Worm (Caenorhabditis elegans) whole organism, late embryonic: ENCODE measurements around the gene F14F9.6.

Experiments used
- F13H6.1 ChIP-seq: sonication (generic microtip); optimal IDR thresholded peaks from 2 replicates; lab custom pipeline; 2016; ENCODE audit warnings: missing genetic modification characterization, missing compliant biosample characterization
- K02D7.2 ChIP-seq: sonication (generic microtip); optimal IDR thresholded peaks from 2 replicates; lab custom pipeline; 2017; ENCODE audit warnings: mild to moderate bottlenecking, missing genetic modification characterization, missing compliant biosample characterization
- K09A11.1 ChIP-seq: sonication (generic microtip); optimal IDR thresholded peaks from 2 replicates; lab custom pipeline; 2017; ENCODE audit warnings: antibody characterized with exemption, mild to moderate bottlenecking, missing genetic modification characterization, missing compliant biosample characterization; ENCODE audit not compliant: insufficient read depth
- T23F11.4 ChIP-seq: fragments of 200-800 bp; sonication (Bioruptor generic); optimal IDR thresholded peaks from 2 replicates; lab custom pipeline; 2018; ENCODE audit warnings: mild to moderate bottlenecking, missing genetic modification characterization, missing compliant biosample characterization
- ahr-1 ChIP-seq: sonication (generic microtip); optimal IDR thresholded peaks from 2 replicates; lab custom pipeline; 2016; ENCODE audit warnings: missing genetic modification characterization, missing compliant biosample characterization
- ama-1 ChIP-seq: fragments of 150-350 bp; optimal IDR thresholded peaks from 2 replicates; lab custom pipeline; 2014
- ceh-19 ChIP-seq: fragments of 200-800 bp; sonication (Bioruptor generic); optimal IDR thresholded peaks from 2 replicates; lab custom pipeline; 2018; ENCODE audit warnings: mild to moderate bottlenecking, missing genetic modification characterization, missing compliant biosample characterization
- ceh-30 ChIP-seq: fragments of 150-350 bp; optimal IDR thresholded peaks from 2 replicates; lab custom pipeline; 2014; ENCODE audit warnings: missing biosample characterization, missing genetic modification characterization
- ceh-31 ChIP-seq: sonication (generic microtip); optimal IDR thresholded peaks from 2 replicates; lab custom pipeline; 2016; ENCODE audit warnings: missing genetic modification characterization, missing compliant biosample characterization
- ceh-34 ChIP-seq: sonication (generic microtip); optimal IDR thresholded peaks from 2 replicates; lab custom pipeline; 2016; ENCODE audit warnings: mild to moderate bottlenecking, missing genetic modification characterization, missing compliant biosample characterization
- ceh-48 ChIP-seq: sonication (generic microtip); optimal IDR thresholded peaks from 2 replicates; lab custom pipeline; 2016; ENCODE audit warnings: missing genetic modification characterization, inconsistent platforms, missing compliant biosample characterization
- ceh-6 ChIP-seq: fragments of 200-800 bp; sonication (Bioruptor generic); optimal IDR thresholded peaks from 2 replicates; lab custom pipeline; 2018; ENCODE audit warnings: mild to moderate bottlenecking, missing genetic modification characterization, missing compliant biosample characterization
- ceh-9 ChIP-seq: sonication (generic microtip); optimal IDR thresholded peaks from 2 replicates; lab custom pipeline; 2016; ENCODE audit warnings: mild to moderate bottlenecking, missing genetic modification characterization, inconsistent platforms, missing compliant biosample characterization
- dve-1 ChIP-seq: sonication (generic microtip); optimal IDR thresholded peaks from 2 replicates; lab custom pipeline; 2017; ENCODE audit warnings: antibody characterized with exemption, mild to moderate bottlenecking, missing genetic modification characterization, missing compliant biosample characterization
- elt-2 ChIP-seq: sonication (generic microtip); optimal IDR thresholded peaks from 2 replicates; lab custom pipeline; 2016; ENCODE audit warnings: missing genetic modification reagents, missing genetic modification characterization, missing compliant biosample characterization
- ets-4 ChIP-seq: sonication (generic microtip); optimal IDR thresholded peaks from 2 replicates; lab custom pipeline; 2016; ENCODE audit warnings: missing genetic modification characterization, missing compliant biosample characterization
- eyg-1 ChIP-seq: sonication (generic microtip); optimal IDR thresholded peaks from 2 replicates; lab custom pipeline; 2016; ENCODE audit warnings: missing genotype, missing genetic modification characterization, missing compliant biosample characterization
- fax-1 ChIP-seq: sonication (generic microtip); optimal IDR thresholded peaks from 2 replicates; lab custom pipeline; 2016; ENCODE audit warnings: missing genotype, missing genetic modification characterization, missing compliant biosample characterization
- fkh-6 ChIP-seq: sonication (generic microtip); optimal IDR thresholded peaks from 2 replicates; lab custom pipeline; 2016; ENCODE audit warnings: missing genetic modification characterization, missing compliant biosample characterization
- gmeb-2 ChIP-seq: sonication (generic microtip); optimal IDR thresholded peaks from 2 replicates; lab custom pipeline; 2016; ENCODE audit warnings: missing genetic modification characterization, inconsistent platforms, missing compliant biosample characterization
- hlh-15 ChIP-seq: sonication (generic microtip); optimal IDR thresholded peaks from 2 replicates; lab custom pipeline; 2016; ENCODE audit warnings: missing genetic modification characterization, missing compliant biosample characterization
- hlh-30 ChIP-seq: sonication (generic microtip); optimal IDR thresholded peaks from 2 replicates; lab custom pipeline; 2017; ENCODE audit warnings: antibody characterized with exemption, missing genetic modification characterization, missing compliant biosample characterization; ENCODE audit not compliant: insufficient read depth
- madf-2 ChIP-seq: sonication (generic microtip); optimal IDR thresholded peaks from 2 replicates; lab custom pipeline; 2017; ENCODE audit warnings: missing genetic modification characterization, missing compliant biosample characterization
- mec-3 ChIP-seq: sonication (generic microtip); optimal IDR thresholded peaks from 2 replicates; lab custom pipeline; 2016; ENCODE audit warnings: borderline replicate concordance, missing genetic modification characterization, missing compliant biosample characterization
- nfya-1 ChIP-seq: sonication (generic microtip); optimal IDR thresholded peaks from 2 replicates; lab custom pipeline; 2017; ENCODE audit warnings: missing genetic modification characterization, mild to moderate bottlenecking, missing compliant biosample characterization, antibody characterized with exemption, moderate library complexity
- npax-4 ChIP-seq: sonication (generic microtip); optimal IDR thresholded peaks from 2 replicates; lab custom pipeline; 2016; ENCODE audit warnings: missing genetic modification characterization, missing compliant biosample characterization
- pag-3 ChIP-seq: sonication (generic microtip); optimal IDR thresholded peaks from 2 replicates; lab custom pipeline; 2016; ENCODE audit warnings: missing compliant biosample characterization, missing genetic modification characterization, borderline replicate concordance
- pros-1 ChIP-seq: fragments of 150-350 bp; optimal IDR thresholded peaks from 2 replicates; lab custom pipeline; 2014; ENCODE audit warnings: missing biosample characterization, missing genetic modification reagents, missing genetic modification characterization
- ref-2 ChIP-seq: sonication (generic microtip); optimal IDR thresholded peaks from 2 replicates; lab custom pipeline; 2016; ENCODE audit warnings: missing genetic modification characterization, missing compliant biosample characterization
- tbx-2 ChIP-seq: sonication (generic microtip); optimal IDR thresholded peaks from 2 replicates; lab custom pipeline; 2016; ENCODE audit warnings: missing genetic modification characterization, missing compliant biosample characterization
- tbx-7 ChIP-seq: sonication (generic microtip); optimal IDR thresholded peaks from 2 replicates; lab custom pipeline; 2016; ENCODE audit warnings: missing genotype, missing genetic modification characterization, missing compliant biosample characterization
- unc-42 ChIP-seq: sonication (generic microtip); optimal IDR thresholded peaks from 2 replicates; lab custom pipeline; 2016; ENCODE audit warnings: missing genotype, missing genetic modification characterization, missing compliant biosample characterization
- unc-86 ChIP-seq: sonication (generic microtip); optimal IDR thresholded peaks from 2 replicates; lab custom pipeline; 2016; ENCODE audit warnings: missing genetic modification characterization, missing compliant biosample characterization
- zip-5 ChIP-seq: sonication (generic microtip); optimal IDR thresholded peaks from 2 replicates; lab custom pipeline; 2016; ENCODE audit warnings: missing genetic modification characterization, missing compliant biosample characterization

The F14F9.6 gene

ce11 chrV:5150880-5151279, 4.6 kb upstream of the F14F9.6 start, which contains the start of gene srh-130:
srh-130 (plus strand) TSS chrV:5151180.
- no peak for TF ChIP-seq unc-86 (tag; lab: Kevin White, UChicago)
- no peak for TF ChIP-seq unc-42 (tag; lab: Kevin White, UChicago)
- no peak for TF ChIP-seq ceh-6 (GFP tag; lab: Kevin White, UChicago)
- TF ChIP-seq fax-1 (tag; lab: Kevin White, UChicago), result no peak
- TF ChIP-seq T23F11.4 (GFP tag; lab: Kevin White, UChicago), result no peak
- TF ChIP-seq tbx-7 (tag; lab: Kevin White, UChicago), result no peak
- TF ChIP-seq gmeb-2 (tag; lab: Kevin White, UChicago), result no peak
- no peak for TF ChIP-seq ceh-19 (GFP tag; lab: Kevin White, UChicago)
- no peak for TF ChIP-seq ceh-34 (tag; lab: Kevin White, UChicago)
- TF ChIP-seq madf-2 (tag; lab: Kevin White, UChicago), result no peak
- TF ChIP-seq dve-1 (tag; lab: Kevin White, UChicago), result no peak
- TF ChIP-seq ceh-31 (tag; lab: Kevin White, UChicago), result no peak
- no peak for TF ChIP-seq ceh-9 (tag; lab: Kevin White, UChicago)
- no peak for TF ChIP-seq ama-1 (lab: Kevin White, UChicago)
- TF ChIP-seq elt-2, result no peak
- TF ChIP-seq hlh-30 (tag; lab: Kevin White, UChicago), result no peak
- no peak for TF ChIP-seq nfya-1 (tag; lab: Kevin White, UChicago)
- no peak for TF ChIP-seq mec-3 (tag; lab: Kevin White, UChicago)
- no peak for TF ChIP-seq pag-3 (tag; lab: Kevin White, UChicago)
- TF ChIP-seq npax-4, result no peak

ce11 chrV:5144541-5144940, 1.8 kb downstream of the F14F9.6 start, which contains the start of gene F14F9.2:
F14F9.2 (plus strand) TSS chrV:5144841.
- TF ChIP-seq ceh-30 (tag; lab: Kevin White, UChicago) (no peak), eyg-1 (tag; lab: Kevin White, UChicago) (no peak)

ce11 chrV:5143785-5144184, 2.5 kb downstream of the F14F9.6 start, which contains the start of gene srh-129:
srh-129 (minus strand) TSS chrV:5143885.
- TF ChIP-seq K09A11.1 (tag; lab: Kevin White, UChicago), result no peak
- no peak for TF ChIP-seq ahr-1 (tag; lab: Kevin White, UChicago)
- no peak for TF ChIP-seq ceh-9 (tag; lab: Kevin White, UChicago)
- TF ChIP-seq fkh-6 (tag; lab: Kevin White, UChicago), result no peak
- TF ChIP-seq ceh-31 (tag; lab: Kevin White, UChicago), result no peak
- TF ChIP-seq tbx-7 (tag; lab: Kevin White, UChicago), result no peak
- no peak for TF ChIP-seq tbx-2
- TF ChIP-seq zip-5 (tag; lab: Kevin White, UChicago), result no peak
- TF ChIP-seq npax-4, result no peak
- no peak for TF ChIP-seq F13H6.1 (tag; lab: Kevin White, UChicago)
- no peak for TF ChIP-seq K02D7.2 (tag; lab: Kevin White, UChicago)

ce11 chrV:5137919-5138318, 8.4 kb downstream of the F14F9.6 start, which contains the start of gene F14F9.3:
F14F9.3 (plus strand) TSS chrV:5138219.
- TF ChIP-seq hlh-30 (tag; lab: Kevin White, UChicago) (no peak), hlh-15 (tag; lab: Kevin White, UChicago) (no peak), ref-2 (tag; lab: Kevin White, UChicago) (no peak), madf-2 (tag; lab: Kevin White, UChicago) (no peak), pros-1 (tag; lab: Kevin White, UChicago) (no peak), fkh-6 (tag; lab: Kevin White, UChicago) (no peak), mec-3 (tag; lab: Kevin White, UChicago) (no peak), T23F11.4 (GFP tag; lab: Kevin White, UChicago) (no peak), nfya-1 (tag; lab: Kevin White, UChicago) (no peak), fax-1 (tag; lab: Kevin White, UChicago) (no peak), ceh-48 (tag; lab: Kevin White, UChicago) (no peak), ets-4 (no peak), ceh-34 (tag; lab: Kevin White, UChicago) (no peak), ceh-19 (GFP tag; lab: Kevin White, UChicago) (no peak), K02D7.2 (tag; lab: Kevin White, UChicago) (no peak), gmeb-2 (tag; lab: Kevin White, UChicago) (no peak), unc-42 (tag; lab: Kevin White, UChicago) (no peak)
